Worm (Caenorhabditis elegans) whole organism, mixed stage, embryonic: ENCODE measurements around the gene gsto-3.
A peak's percentile ranks its signal among the peaks of the same experiment; 100 is the strongest.

ENCODE experiments used
- M03D4.4 ChIP-seq: sonication (generic microtip); optimal IDR thresholded peaks from 2 replicates; lab custom pipeline; 2017; ENCODE audit warnings: mild to moderate bottlenecking, missing genetic modification characterization, missing compliant biosample characterization
- bed-3 ChIP-seq: fragments of 200-800 bp; sonication (Bioruptor generic); optimal IDR thresholded peaks from 3 replicates; lab custom pipeline; 2018; ENCODE audit warnings: mild to moderate bottlenecking, missing genetic modification characterization, moderate library complexity, missing compliant biosample characterization
- blmp-1 ChIP-seq: fragments of 150-350 bp; optimal IDR thresholded peaks from 2 replicates; lab custom pipeline; 2014; ENCODE audit warnings: missing biosample characterization, missing genetic modification characterization
- ceh-39 ChIP-seq: fragments of 150-350 bp; optimal IDR thresholded peaks from 2 replicates; lab custom pipeline; 2014; ENCODE audit warnings: missing biosample characterization, missing genetic modification characterization
- ceh-43 ChIP-seq: fragments of 200-800 bp; sonication (Bioruptor generic); optimal IDR thresholded peaks from 2 replicates; lab custom pipeline; 2018; ENCODE audit warnings: mild to moderate bottlenecking, missing genetic modification characterization, moderate library complexity, missing compliant biosample characterization
- ceh-83 ChIP-seq: fragments of 200-800 bp; sonication (Bioruptor generic); optimal IDR thresholded peaks from 2 replicates; lab custom pipeline; 2018; ENCODE audit warnings: mild to moderate bottlenecking, missing genetic modification characterization, missing compliant biosample characterization
- ces-1 ChIP-seq: fragments of 150-350 bp; optimal IDR thresholded peaks from 2 replicates; lab custom pipeline; 2014; ENCODE audit warnings: missing biosample characterization, missing genetic modification reagents, missing genetic modification characterization
- cnd-1 ChIP-seq: fragments of 200-800 bp; sonication (Bioruptor generic); optimal IDR thresholded peaks from 2 replicates; lab custom pipeline; 2018; ENCODE audit warnings: mild to moderate bottlenecking, missing genetic modification characterization, missing compliant biosample characterization
- drap-1 ChIP-seq: fragments of 200-800 bp; sonication (Bioruptor generic); optimal IDR thresholded peaks from 3 replicates; lab custom pipeline; 2018; ENCODE audit warnings: mild to moderate bottlenecking, missing genetic modification characterization, missing compliant biosample characterization
- elt-1 ChIP-seq: sonication (generic microtip); optimal IDR thresholded peaks from 2 replicates; lab custom pipeline; 2017; ENCODE audit warnings: missing genetic modification characterization, mild to moderate bottlenecking, missing compliant biosample characterization, antibody characterized with exemption, moderate library complexity, borderline replicate concordance; ENCODE audit not compliant: insufficient read depth
- elt-3 ChIP-seq: fragments of 150-350 bp; optimal IDR thresholded peaks from 2 replicates; lab custom pipeline; 2014; ENCODE audit warnings: missing biosample characterization, missing genetic modification characterization
- flh-1 ChIP-seq: fragments of 200-800 bp; sonication (Bioruptor generic); optimal IDR thresholded peaks from 2 replicates; lab custom pipeline; 2018; ENCODE audit warnings: mild to moderate bottlenecking, missing genetic modification characterization, moderate library complexity, missing compliant biosample characterization
- ham-2 ChIP-seq: fragments of 200-800 bp; sonication (Bioruptor generic); optimal IDR thresholded peaks from 2 replicates; lab custom pipeline; 2018; ENCODE audit warnings: mild to moderate bottlenecking, missing genetic modification characterization, missing compliant biosample characterization
- hlh-1 ChIP-seq: fragments of 150-350 bp; optimal IDR thresholded peaks from 2 replicates; lab custom pipeline; 2014; ENCODE audit warnings: missing biosample characterization, missing genetic modification reagents, missing genetic modification characterization
- lin-13 ChIP-seq: fragments of 150-350 bp; optimal IDR thresholded peaks from 2 replicates; lab custom pipeline; 2014; ENCODE audit warnings: missing biosample characterization, missing genetic modification characterization
- lin-32 ChIP-seq: fragments of 200-800 bp; sonication (Bioruptor generic); optimal IDR thresholded peaks from 2 replicates; lab custom pipeline; 2018; ENCODE audit warnings: mild to moderate bottlenecking, missing genetic modification characterization, missing compliant biosample characterization
- lsy-2 ChIP-seq: fragments of 150-350 bp; optimal IDR thresholded peaks from 2 replicates; lab custom pipeline; 2014; ENCODE audit warnings: missing biosample characterization, missing genetic modification characterization
- mab-5 ChIP-seq: fragments of 150-350 bp; optimal IDR thresholded peaks from 2 replicates; lab custom pipeline; 2014; ENCODE audit warnings: missing biosample characterization, missing genetic modification characterization
- mep-1 ChIP-seq: fragments of 150-350 bp; optimal IDR thresholded peaks from 2 replicates; lab custom pipeline; 2017; ENCODE audit warnings: missing biosample characterization, missing genetic modification reagents, missing genetic modification characterization, inconsistent platforms
- mls-2 ChIP-seq: sonication (generic microtip); optimal IDR thresholded peaks from 2 replicates; lab custom pipeline; 2016; ENCODE audit warnings: mild to moderate bottlenecking, missing genetic modification characterization, moderate library complexity, missing compliant biosample characterization
- nhr-12 ChIP-seq: fragments of 150-350 bp; optimal IDR thresholded peaks from 2 replicates; lab custom pipeline; 2014; ENCODE audit warnings: missing biosample characterization, missing genetic modification characterization
- nhr-2 ChIP-seq: fragments of 150-350 bp; optimal IDR thresholded peaks from 2 replicates; lab custom pipeline; 2014; ENCODE audit warnings: missing biosample characterization, missing genetic modification characterization
- nhr-237 ChIP-seq: fragments of 150-350 bp; optimal IDR thresholded peaks from 2 replicates; lab custom pipeline; 2014; ENCODE audit warnings: missing biosample characterization, missing genetic modification characterization
- nhr-28 ChIP-seq: fragments of 150-350 bp; optimal IDR thresholded peaks from 2 replicates; lab custom pipeline; 2014; ENCODE audit warnings: missing biosample characterization, missing genetic modification characterization
- nhr-76 ChIP-seq: sonication (generic microtip); optimal IDR thresholded peaks from 2 replicates; lab custom pipeline; 2017; ENCODE audit warnings: missing biosample characterization, missing genetic modification characterization
- pha-4 ChIP-seq: fragments of 150-350 bp; optimal IDR thresholded peaks from 2 replicates; lab custom pipeline; 2018; ENCODE audit warnings: missing biosample characterization, missing genetic modification reagents, missing genetic modification characterization
- sem-2 ChIP-seq: fragments of 200-800 bp; sonication (Bioruptor generic); optimal IDR thresholded peaks from 2 replicates; lab custom pipeline; 2018; ENCODE audit warnings: mild to moderate bottlenecking, missing genetic modification characterization, missing compliant biosample characterization
- snpc-4 ChIP-seq: fragments of 150-350 bp; optimal IDR thresholded peaks from 2 replicates; lab custom pipeline; 2014; ENCODE audit warnings: missing biosample characterization, missing genetic modification characterization
- sptf-1 ChIP-seq: sonication (generic microtip); optimal IDR thresholded peaks from 2 replicates; lab custom pipeline; 2017; ENCODE audit warnings: mild to moderate bottlenecking, missing genetic modification characterization, moderate library complexity, missing compliant biosample characterization
- tbx-8 ChIP-seq: fragments of 200-800 bp; sonication (Bioruptor generic); optimal IDR thresholded peaks from 2 replicates; lab custom pipeline; 2018; ENCODE audit warnings: mild to moderate bottlenecking, missing genetic modification characterization, moderate library complexity, missing compliant biosample characterization
- unc-120 ChIP-seq: sonication (generic microtip); optimal IDR thresholded peaks from 2 replicates; lab custom pipeline; 2017; ENCODE audit warnings: missing genetic modification characterization, missing compliant biosample characterization; ENCODE audit not compliant: poor library complexity, severe bottlenecking
- unc-39 ChIP-seq: fragments of 150-350 bp; optimal IDR thresholded peaks from 2 replicates; lab custom pipeline; 2014; ENCODE audit warnings: missing biosample characterization, missing genetic modification characterization
- unc-62 ChIP-seq: fragments of 150-350 bp; optimal IDR thresholded peaks from 2 replicates; lab custom pipeline; 2014; ENCODE audit warnings: missing biosample characterization, missing genetic modification reagents, missing genetic modification characterization
- zip-8 ChIP-seq: fragments of 150-350 bp; optimal IDR thresholded peaks from 2 replicates; lab custom pipeline; 2014; ENCODE audit warnings: missing biosample characterization, missing genetic modification characterization
- ztf-11 ChIP-seq: fragments of 150-350 bp; optimal IDR thresholded peaks from 2 replicates; lab custom pipeline; 2014; ENCODE audit warnings: missing biosample characterization, missing genetic modification characterization

Gene gsto-3

ce11 chrIII:354545-355460 is 26.3 kb downstream of the gsto-3 start, which contains the start of gene gei-4:
gei-4 (minus strand) TSS chrIII:354800.
- TF ChIP-seq nhr-76 (tag; lab: Kevin White, UChicago) (peak; percentile 36), mls-2 (peak; percentile 74), ztf-11 (peak; percentile 77), blmp-1 (no peak), M03D4.4 (peak; percentile 14), unc-62 (GFP tag; lab: Kevin White, UChicago) (peak; percentile 87), lsy-2 (tag; lab: Kevin White, UChicago) (peak; percentile 46), zip-8 (tag; lab: Kevin White, UChicago) (no peak), cnd-1 (peak; percentile 43), sem-2 (GFP tag; lab: Kevin White, UChicago) (no peak), nhr-2 (tag; lab: Kevin White, UChicago) (peak; percentile 33), ceh-83 (GFP tag; lab: Kevin White, UChicago) (no peak), mep-1 (tag; lab: Kevin White, UChicago) (peak; percentile 18), flh-1 (no peak), lin-13 (tag; lab: Kevin White, UChicago) (peak; percentile 16), ces-1 (GFP tag; lab: Kevin White, UChicago) (peak; percentile 81), nhr-12 (peak; percentile 50), ceh-43 (GFP tag; lab: Kevin White, UChicago) (no peak), ceh-39 (tag; lab: Kevin White, UChicago) (peak; percentile 58), hlh-1 (tag; lab: Kevin White, UChicago) (peak; percentile 15), mab-5 (tag; lab: Kevin White, UChicago) (peak; percentile 37), unc-39 (tag; lab: Kevin White, UChicago) (peak; percentile 86), sptf-1 (no peak), unc-120 (tag; lab: Kevin White, UChicago) (peak; percentile 79), drap-1 (GFP tag; lab: Kevin White, UChicago) (peak; percentile 70), ham-2 (peak; percentile 95), pha-4 (peak; percentile 43), lin-32 (no peak)

- TF ChIP-seq flh-1 (no peak), cnd-1 (no peak), nhr-28 (tag; lab: Kevin White, UChicago) (no peak), zip-8 (tag; lab: Kevin White, UChicago) (peak; percentile 3), nhr-2 (tag; lab: Kevin White, UChicago) (no peak)
- TF ChIP-seq, all 35 proteins: peak for 1
Observed at ce11 chrIII:352992-353391, 28.1 kb downstream of the gsto-3 start.

ce11 chrIII:351860-352456 is 29.1 kb downstream of the gsto-3 start:
- TF ChIP-seq blmp-1 (peak; percentile 27), lin-13 (tag; lab: Kevin White, UChicago) (no peak), sptf-1 (peak; percentile 23), bed-3 (no peak), ham-2 (peak; percentile 7), cnd-1 (no peak)

- TF ChIP-seq nhr-2 (tag; lab: Kevin White, UChicago) (peak; percentile 30), elt-1 (tag; lab: Kevin White, UChicago) (no peak), cnd-1 (peak; percentile 68), ham-2 (peak; percentile 39), ztf-11 (no peak), flh-1 (no peak), unc-120 (tag; lab: Kevin White, UChicago) (peak; percentile 74), hlh-1 (tag; lab: Kevin White, UChicago) (peak; percentile 13), unc-39 (tag; lab: Kevin White, UChicago) (no peak), bed-3 (no peak), ces-1 (GFP tag; lab: Kevin White, UChicago) (peak; percentile 18), unc-62 (GFP tag; lab: Kevin White, UChicago) (peak; percentile 31), drap-1 (GFP tag; lab: Kevin White, UChicago) (peak; percentile 24), lsy-2 (tag; lab: Kevin White, UChicago) (peak; percentile 24), mls-2 (peak; percentile 66), nhr-12 (peak; percentile 33), sptf-1 (peak; percentile 70), blmp-1 (no peak), mab-5 (tag; lab: Kevin White, UChicago) (no peak), nhr-76 (tag; lab: Kevin White, UChicago) (peak; percentile 48), lin-32 (no peak), elt-3 (tag; lab: Kevin White, UChicago) (no peak), sem-2 (GFP tag; lab: Kevin White, UChicago) (peak; percentile 12), ceh-43 (GFP tag; lab: Kevin White, UChicago) (peak; percentile 33), ceh-39 (tag; lab: Kevin White, UChicago) (peak; percentile 88), pha-4 (peak; percentile 61), mep-1 (tag; lab: Kevin White, UChicago) (peak; percentile 40), tbx-8 (GFP tag; lab: Kevin White, UChicago) (peak; percentile 12), zip-8 (tag; lab: Kevin White, UChicago) (no peak), lin-13 (tag; lab: Kevin White, UChicago) (peak; percentile 55), nhr-237 (tag; lab: Kevin White, UChicago) (peak; percentile 51), M03D4.4 (peak; percentile 36), snpc-4 (tag; lab: Kevin White, UChicago) (no peak), ceh-83 (GFP tag; lab: Kevin White, UChicago) (no peak), nhr-28 (tag; lab: Kevin White, UChicago) (no peak)
Observed at ce11 chrIII:349511-350165, 31.5 kb downstream of the gsto-3 start.
